Fruit fly (Drosophila melanogaster): ENCODE data around the gene CG42371.

dm6 chr2L:2190684-2191083, 26.4 kb downstream of the CG42371 start:
- no peak for TF ChIP-seq h (optimal IDR thresholded peaks at IDR 0.05)
- TF ChIP-seq Sin3A (optimal IDR thresholded peaks at IDR 0.05): no peak

Measured in Kc167 (cell line).